Worm (Caenorhabditis elegans) whole organism, late embryonic: Measurements from ENCODE around the gene hil-1.

ENCODE experiments used
- C08G9.2 ChIP-seq: sonication (generic microtip); optimal IDR thresholded peaks from 2 replicates; lab custom pipeline; 2016; ENCODE audit warnings: mild to moderate bottlenecking, missing genetic modification characterization, moderate library complexity, missing compliant biosample characterization
- F13H6.1 ChIP-seq: sonication (generic microtip); optimal IDR thresholded peaks from 2 replicates; lab custom pipeline; 2016; ENCODE audit warnings: missing genetic modification characterization, missing compliant biosample characterization
- ahr-1 ChIP-seq: sonication (generic microtip); optimal IDR thresholded peaks from 2 replicates; lab custom pipeline; 2016; ENCODE audit warnings: missing genetic modification characterization, missing compliant biosample characterization
- ceh-30 ChIP-seq: fragments of 150-350 bp; optimal IDR thresholded peaks from 2 replicates; lab custom pipeline; 2014; ENCODE audit warnings: missing biosample characterization, missing genetic modification characterization
- dmd-4 ChIP-seq: sonication (generic microtip); optimal IDR thresholded peaks from 2 replicates; lab custom pipeline; 2016; ENCODE audit warnings: borderline replicate concordance, missing genetic modification characterization, missing compliant biosample characterization
- elt-4 ChIP-seq: sonication (generic microtip); optimal IDR thresholded peaks from 2 replicates; lab custom pipeline; 2016; ENCODE audit warnings: missing genetic modification characterization, missing compliant biosample characterization
- ets-4 ChIP-seq: sonication (generic microtip); optimal IDR thresholded peaks from 2 replicates; lab custom pipeline; 2016; ENCODE audit warnings: missing genetic modification characterization, missing compliant biosample characterization
- eyg-1 ChIP-seq: sonication (generic microtip); optimal IDR thresholded peaks from 2 replicates; lab custom pipeline; 2016; ENCODE audit warnings: missing genotype, missing genetic modification characterization, missing compliant biosample characterization
- gmeb-2 ChIP-seq: sonication (generic microtip); optimal IDR thresholded peaks from 2 replicates; lab custom pipeline; 2016; ENCODE audit warnings: missing genetic modification characterization, inconsistent platforms, missing compliant biosample characterization
- hlh-6 ChIP-seq: sonication (generic microtip); optimal IDR thresholded peaks from 2 replicates; lab custom pipeline; 2016; ENCODE audit warnings: missing genotype, missing genetic modification characterization, missing compliant biosample characterization
- odd-2 ChIP-seq: sonication (generic microtip); optimal IDR thresholded peaks from 2 replicates; lab custom pipeline; 2017; ENCODE audit warnings: antibody characterized with exemption, mild to moderate bottlenecking, missing genetic modification characterization, missing compliant biosample characterization
- pros-1 ChIP-seq: fragments of 150-350 bp; optimal IDR thresholded peaks from 2 replicates; lab custom pipeline; 2014; ENCODE audit warnings: missing biosample characterization, missing genetic modification reagents, missing genetic modification characterization
- ref-2 ChIP-seq: sonication (generic microtip); optimal IDR thresholded peaks from 2 replicates; lab custom pipeline; 2016; ENCODE audit warnings: missing genetic modification characterization, missing compliant biosample characterization
- sox-4 ChIP-seq: sonication (generic microtip); optimal IDR thresholded peaks from 2 replicates; lab custom pipeline; 2017; ENCODE audit warnings: mild to moderate bottlenecking, missing genetic modification characterization, inconsistent platforms, missing compliant biosample characterization
- syd-9 ChIP-seq: sonication (generic microtip); optimal IDR thresholded peaks from 2 replicates; lab custom pipeline; 2016; ENCODE audit warnings: mild to moderate bottlenecking, missing genetic modification characterization, moderate library complexity, missing compliant biosample characterization
- tbx-2 ChIP-seq: sonication (generic microtip); optimal IDR thresholded peaks from 2 replicates; lab custom pipeline; 2016; ENCODE audit warnings: missing genetic modification characterization, missing compliant biosample characterization
- tbx-7 ChIP-seq: sonication (generic microtip); optimal IDR thresholded peaks from 2 replicates; lab custom pipeline; 2016; ENCODE audit warnings: missing genotype, missing genetic modification characterization, missing compliant biosample characterization

The hil-1 gene

ce11 chrV:15002184-15002690 lies 52.7 kb downstream of the hil-1 start, which contains the start of the genes fib-1 and mut-15 (continued):
- TF ChIP-seq ref-2 (tag; lab: Kevin White, UChicago): peak; percentile 97
- TF ChIP-seq tbx-7 (tag; lab: Kevin White, UChicago): peak; percentile 89
- TF ChIP-seq eyg-1 (tag; lab: Kevin White, UChicago): peak; percentile 67
- no peak for TF ChIP-seq odd-2 (tag; lab: Kevin White, UChicago)
- peak; percentile 73 for TF ChIP-seq hlh-6 (tag; lab: Kevin White, UChicago)
- TF ChIP-seq ahr-1 (tag; lab: Kevin White, UChicago): peak; percentile 81
- TF ChIP-seq F13H6.1 (tag; lab: Kevin White, UChicago): peak; percentile 88
- peak; percentile 98 for TF ChIP-seq tbx-2 (tag; lab: Kevin White, UChicago)
- TF ChIP-seq ets-4 (tag; lab: Kevin White, UChicago): peak; percentile 92
- no peak for TF ChIP-seq elt-4 (tag; lab: Kevin White, UChicago)
- no peak for TF ChIP-seq gmeb-2 (tag; lab: Kevin White, UChicago)
- peak; percentile 97 for TF ChIP-seq C08G9.2 (tag; lab: Kevin White, UChicago)
- no peak for TF ChIP-seq ceh-30 (tag; lab: Kevin White, UChicago)
- peak; percentile 19 for TF ChIP-seq dmd-4 (tag; lab: Kevin White, UChicago)
- peak; percentile 3 for TF ChIP-seq pros-1 (tag; lab: Kevin White, UChicago)
- TF ChIP-seq syd-9 (tag; lab: Kevin White, UChicago): peak; percentile 76
- peak; percentile 21 for TF ChIP-seq sox-4 (tag; lab: Kevin White, UChicago)
